Worm (Caenorhabditis elegans): Measurements from ENCODE around the gene sod-1.

sod-1 gene

ce11 chrII:6927034-6927433 is 46.7 kb downstream of the sod-1 start:
- TF ChIP-seq ceh-6 (GFP tag; optimal IDR thresholded peaks at IDR 0.05) (no peak), elt-4 (tag; optimal IDR thresholded peaks at IDR 0.05) (no peak), lim-6 (tag; optimal IDR thresholded peaks at IDR 0.05) (no peak), ceh-19 (GFP tag; optimal IDR thresholded peaks at IDR 0.05) (no peak), dmd-4 (tag; optimal IDR thresholded peaks at IDR 0.05; ENCODE audit: borderline replicate concordance) (no peak), unc-86 (tag; optimal IDR thresholded peaks at IDR 0.05) (no peak), zip-5 (tag; optimal IDR thresholded peaks at IDR 0.05) (no peak), sox-2 (GFP tag; IDR thresholded peaks at IDR 0.05) (no peak), lin-11 (tag; optimal IDR thresholded peaks at IDR 0.05) (no peak), ceh-45 (GFP tag; IDR thresholded peaks at IDR 0.05) (no peak), fax-1 (tag; optimal IDR thresholded peaks at IDR 0.05) (no peak), hlh-6 (tag; optimal IDR thresholded peaks at IDR 0.05) (no peak), ceh-14 (tag; optimal IDR thresholded peaks at IDR 0.05) (no peak), unc-42 (tag; optimal IDR thresholded peaks at IDR 0.05) (no peak), che-1 (tag; optimal IDR thresholded peaks at IDR 0.05) (no peak), ttx-3 (tag; optimal IDR thresholded peaks at IDR 0.05) (no peak), unc-55 (GFP tag; optimal IDR thresholded peaks at IDR 0.05) (no peak), ceh-22 (tag; optimal IDR thresholded peaks at IDR 0.05) (no peak)

- TF ChIP-seq dve-1 (tag; optimal IDR thresholded peaks at IDR 0.05) (no peak), ztf-16 (tag; optimal IDR thresholded peaks at IDR 0.05) (no peak), ets-4 (tag; optimal IDR thresholded peaks at IDR 0.05) (no peak), unc-55 (GFP tag; optimal IDR thresholded peaks at IDR 0.05) (peak; percentile 40), ref-2 (tag; optimal IDR thresholded peaks at IDR 0.05) (no peak), ceh-18 (tag; optimal IDR thresholded peaks at IDR 0.05) (peak; percentile 55), nhr-232 (tag; optimal IDR thresholded peaks at IDR 0.05) (no peak), ceh-9 (tag; optimal IDR thresholded peaks at IDR 0.05) (no peak), ceh-14 (tag; optimal IDR thresholded peaks at IDR 0.05) (no peak), madf-2 (tag; optimal IDR thresholded peaks at IDR 0.05) (no peak), unc-3 (GFP tag; conservative IDR thresholded peaks at IDR 0.05) (no peak), unc-3 (tag; optimal IDR thresholded peaks at IDR 0.05) (no peak), ceh-19 (GFP tag; optimal IDR thresholded peaks at IDR 0.05) (peak; percentile 19), ceh-34 (tag; optimal IDR thresholded peaks at IDR 0.05) (peak; percentile 30), ceh-30 (tag; optimal IDR thresholded peaks at IDR 0.05) (no peak), C08G9.2 (tag; optimal IDR thresholded peaks at IDR 0.05) (no peak), F13H6.1 (tag; optimal IDR thresholded peaks at IDR 0.05) (no peak), tbx-7 (tag; optimal IDR thresholded peaks at IDR 0.05) (no peak), tbx-2 (tag; optimal IDR thresholded peaks at IDR 0.05) (peak; percentile 10), unc-42 (tag; optimal IDR thresholded peaks at IDR 0.05) (peak; percentile 16), eyg-1 (tag; optimal IDR thresholded peaks at IDR 0.05) (no peak), ceh-31 (tag; optimal IDR thresholded peaks at IDR 0.05) (peak; percentile 53), gmeb-2 (tag; optimal IDR thresholded peaks at IDR 0.05) (no peak), C38D4.7 (GFP tag; optimal IDR thresholded peaks at IDR 0.05) (no peak), sdc-2 (tag; optimal IDR thresholded peaks at IDR 0.05) (no peak), pros-1 (tag; optimal IDR thresholded peaks at IDR 0.05) (peak; percentile 1), zip-5 (tag; optimal IDR thresholded peaks at IDR 0.05) (no peak), pag-3 (tag; optimal IDR thresholded peaks at IDR 0.05; ENCODE audit: borderline replicate concordance) (no peak), fkh-6 (tag; optimal IDR thresholded peaks at IDR 0.05) (no peak), dmd-4 (tag; optimal IDR thresholded peaks at IDR 0.05; ENCODE audit: borderline replicate concordance) (no peak), syd-9 (tag; optimal IDR thresholded peaks at IDR 0.05) (peak; percentile 38)
Measured at ce11 chrII:6926488-6926887, 47.2 kb downstream of the sod-1 start.

All from whole organism, late embryonic.